Fruit fly (Drosophila melanogaster) whole organism, embryonic: ENCODE measurements around the gene aop.
A peak's percentile ranks its signal among the peaks of the same experiment; 100 is the strongest.

ENCODE experiments used
- Asciz ChIP-seq: fragments of 200-800 bp; sonication (Bioruptor generic); optimal IDR thresholded peaks from 2 replicates; lab custom pipeline; 2017; ENCODE audit warnings: missing biosample characterization, mild to moderate bottlenecking, missing genetic modification characterization, missing genetic modification reagents
- Atf6 ChIP-seq: fragments of 200-800 bp; sonication (Bioruptor generic); IDR thresholded peaks from 2 replicates; pipeline ENCODE4 v1.3.6; 2022; ENCODE audit warnings: missing biosample characterization, missing genetic modification characterization
- BEAF-32 ChIP-seq: fragments of 200-800 bp; sonication (Bioruptor generic); optimal IDR thresholded peaks from 3 replicates; lab custom pipeline; 2017; ENCODE audit warnings: missing biosample characterization, missing genetic modification characterization, mild to moderate bottlenecking, moderate library complexity, missing genetic modification reagents
- C15 ChIP-seq: fragments of 200-800 bp; sonication (Bioruptor generic); IDR thresholded peaks from 3 replicates; pipeline ENCODE4 v1.3.6; 2022; ENCODE audit warnings: missing biosample characterization, missing genetic modification characterization
- CG1024 ChIP-seq: fragments of 200-800 bp; sonication (Bioruptor generic); IDR thresholded peaks from 2 replicates; pipeline ENCODE4 v1.3.6; 2022; ENCODE audit warnings: missing biosample characterization, missing genetic modification characterization
- CG10267 ChIP-seq: fragments of 200-800 bp; sonication (Bioruptor generic); optimal IDR thresholded peaks from 2 replicates; lab custom pipeline; 2018; ENCODE audit warnings: missing biosample characterization, mild to moderate bottlenecking, missing genetic modification characterization, moderate library complexity
- CG14441 ChIP-seq: fragments of 200-800 bp; sonication (Bioruptor generic); IDR thresholded peaks from 2 replicates; pipeline ENCODE4 v1.3.6; 2022; ENCODE audit warnings: missing biosample characterization, missing genetic modification characterization
- CG1603 ChIP-seq: fragments of 200-800 bp; sonication (Bioruptor generic); optimal IDR thresholded peaks from 2 replicates; lab custom pipeline; 2019; ENCODE audit warnings: missing biosample characterization, mild to moderate bottlenecking, missing genetic modification characterization, moderate library complexity
- CG2116 ChIP-seq: fragments of 200-800 bp; sonication (Bioruptor generic); optimal IDR thresholded peaks from 3 replicates; lab custom pipeline; 2018; ENCODE audit warnings: missing biosample characterization, mild to moderate bottlenecking, missing genetic modification characterization
- CG2712 ChIP-seq: fragments of 200-800 bp; optimal IDR thresholded peaks from 3 replicates; lab custom pipeline; 2019; ENCODE audit warnings: missing biosample characterization, mild to moderate bottlenecking, missing genetic modification characterization, moderate library complexity
- CG32767 ChIP-seq: fragments of 200-800 bp; sonication (Bioruptor generic); IDR thresholded peaks from 2 replicates; pipeline ENCODE4 v1.3.6; 2022; ENCODE audit warnings: missing biosample characterization, missing genetic modification characterization
- CG3281 ChIP-seq: fragments of 200-800 bp; sonication (Bioruptor generic); optimal IDR thresholded peaks from 3 replicates; lab custom pipeline; 2017; ENCODE audit warnings: missing biosample characterization, mild to moderate bottlenecking, missing genetic modification characterization
- CG6654 ChIP-seq: fragments of 200-800 bp; sonication (Bioruptor generic); optimal IDR thresholded peaks from 2 replicates; lab custom pipeline; 2017; ENCODE audit warnings: missing biosample characterization, mild to moderate bottlenecking, missing genetic modification characterization
- CG6854 ChIP-seq: fragments of 200-800 bp; sonication (Bioruptor generic); optimal IDR thresholded peaks from 3 replicates; lab custom pipeline; 2017; ENCODE audit warnings: missing biosample characterization, mild to moderate bottlenecking, missing genetic modification characterization
- CG8089 ChIP-seq: fragments of 200-800 bp; sonication (Bioruptor generic); optimal IDR thresholded peaks from 3 replicates; lab custom pipeline; 2016; ENCODE audit warnings: missing biosample characterization, missing genetic modification characterization
- CG9727 ChIP-seq: fragments of 200-800 bp; sonication (Bioruptor generic); optimal IDR thresholded peaks from 3 replicates; lab custom pipeline; 2017; ENCODE audit warnings: missing biosample characterization, mild to moderate bottlenecking, missing genetic modification characterization
- CHES-1-like ChIP-seq: fragments of 200-800 bp; sonication (Bioruptor generic); optimal IDR thresholded peaks from 2 replicates; lab custom pipeline; 2016; ENCODE audit warnings: missing biosample characterization, missing genetic modification characterization
- Dp ChIP-seq: fragments of 200-800 bp; sonication (Bioruptor generic); optimal IDR thresholded peaks from 2 replicates; lab custom pipeline; 2018; ENCODE audit warnings: missing biosample characterization, mild to moderate bottlenecking, missing genetic modification characterization, moderate library complexity
- Elba2 ChIP-seq: fragments of 200-800 bp; sonication (Bioruptor generic); optimal IDR thresholded peaks from 3 replicates; lab custom pipeline; 2016; ENCODE audit warnings: missing biosample characterization, missing genetic modification characterization
- Fer2 ChIP-seq: fragments of 200-800 bp; sonication (Bioruptor generic); optimal IDR thresholded peaks from 2 replicates; lab custom pipeline; 2018; ENCODE audit warnings: missing biosample characterization, mild to moderate bottlenecking, missing genetic modification characterization, moderate library complexity
- HLH4C ChIP-seq: fragments of 200-800 bp; sonication (Bioruptor generic); IDR thresholded peaks from 3 replicates; pipeline ENCODE4 v1.3.6; 2022; ENCODE audit warnings: missing biosample characterization, missing genetic modification characterization; ENCODE audit not compliant: partially characterized antibody
- HmgZ ChIP-seq: fragments of 200-800 bp; sonication (Bioruptor generic); optimal IDR thresholded peaks from 2 replicates; lab custom pipeline; 2018; ENCODE audit warnings: missing biosample characterization, mild to moderate bottlenecking, missing genetic modification characterization
- Lim3 ChIP-seq: fragments of 200-800 bp; sonication (Bioruptor generic); IDR thresholded peaks from 2 replicates; pipeline ENCODE4 v1.3.6; 2022; ENCODE audit warnings: missing biosample characterization, missing genetic modification characterization
- MBD-R2 ChIP-seq: fragments of 200-800 bp; sonication (Bioruptor generic); IDR thresholded peaks from 2 replicates; pipeline ENCODE4 v1.3.6; 2022; ENCODE audit warnings: missing biosample characterization, missing genetic modification characterization
- MTF-1 ChIP-seq: fragments of 200-800 bp; sonication (Bioruptor generic); optimal IDR thresholded peaks from 2 replicates; lab custom pipeline; 2018; ENCODE audit warnings: missing biosample characterization, mild to moderate bottlenecking, missing genetic modification characterization, borderline replicate concordance
- Mes4 ChIP-seq: fragments of 200-800 bp; sonication (Bioruptor generic); optimal IDR thresholded peaks from 2 replicates; lab custom pipeline; 2016; ENCODE audit warnings: missing biosample characterization, missing genetic modification characterization
- NFAT ChIP-seq: fragments of 200-800 bp; sonication (Bioruptor generic); IDR thresholded peaks from 2 replicates; pipeline ENCODE4 v1.3.6; 2022; ENCODE audit warnings: missing biosample characterization, missing genetic modification characterization
- Nf-YC ChIP-seq: fragments of 200-800 bp; optimal IDR thresholded peaks from 3 replicates; lab custom pipeline; 2019; ENCODE audit warnings: missing biosample characterization, mild to moderate bottlenecking, missing genetic modification characterization, moderate library complexity
- Oaz ChIP-seq: fragments of 200-800 bp; sonication (Bioruptor generic); IDR thresholded peaks from 2 replicates; pipeline ENCODE4 v1.3.6; 2022; ENCODE audit warnings: missing biosample characterization, missing genetic modification characterization
- Ravus ChIP-seq: fragments of 200-800 bp; sonication (Bioruptor generic); IDR thresholded peaks from 2 replicates; pipeline ENCODE4 v1.3.6; 2022; ENCODE audit warnings: missing biosample characterization, missing genetic modification characterization
- Usf ChIP-seq: fragments of 200-800 bp; sonication (Bioruptor generic); optimal IDR thresholded peaks from 2 replicates; lab custom pipeline; 2017; ENCODE audit warnings: missing genotype, missing biosample characterization, missing genetic modification characterization
- amos ChIP-seq: fragments of 200-800 bp; sonication (Bioruptor generic); IDR thresholded peaks from 2 replicates; pipeline ENCODE4 v1.3.6; 2022; ENCODE audit warnings: missing biosample characterization, missing genetic modification characterization; ENCODE audit not compliant: partially characterized antibody
- caup ChIP-seq: fragments of 200-800 bp; sonication (Bioruptor generic); optimal IDR thresholded peaks from 3 replicates; lab custom pipeline; 2017; ENCODE audit warnings: missing biosample characterization, mild to moderate bottlenecking, missing genetic modification characterization, moderate library complexity; ENCODE audit not compliant: severe bottlenecking
- corto ChIP-seq: fragments of 200-800 bp; sonication (Bioruptor generic); optimal IDR thresholded peaks from 2 replicates; lab custom pipeline; 2016; ENCODE audit warnings: missing biosample characterization, mild to moderate bottlenecking, missing genetic modification characterization, moderate library complexity
- disco-r ChIP-seq: fragments of 200-800 bp; sonication (Bioruptor generic); optimal IDR thresholded peaks from 2 replicates; lab custom pipeline; 2016; ENCODE audit warnings: missing biosample characterization, missing genetic modification characterization
- gem ChIP-seq: fragments of 200-800 bp; sonication (Bioruptor generic); optimal IDR thresholded peaks from 2 replicates; lab custom pipeline; 2019; ENCODE audit warnings: missing biosample characterization, mild to moderate bottlenecking, missing genetic modification characterization, moderate library complexity
- gsb ChIP-seq: fragments of 200-800 bp; sonication (Bioruptor generic); IDR thresholded peaks from 2 replicates; pipeline ENCODE4 v1.3.6; 2022; ENCODE audit warnings: missing biosample characterization, missing genetic modification characterization
- h ChIP-seq: fragments of >200 bp; optimal IDR thresholded peaks from 2 replicates; lab custom pipeline; 2017
- hth ChIP-seq: fragments of >200 bp; optimal IDR thresholded peaks from 2 replicates; lab custom pipeline; 2017; ENCODE audit warnings: inconsistent platforms
- inv ChIP-seq: fragments of 200-800 bp; sonication (Bioruptor generic); IDR thresholded peaks from 2 replicates; pipeline ENCODE4 v1.3.6; 2022; ENCODE audit warnings: missing biosample characterization, missing genetic modification characterization; ENCODE audit not compliant: partially characterized antibody
- ken ChIP-seq: fragments of 200-800 bp; sonication (Bioruptor generic); IDR thresholded peaks from 3 replicates; pipeline ENCODE4 v1.3.6; 2022; ENCODE audit warnings: missing biosample characterization, missing genetic modification characterization
- klu ChIP-seq: fragments of 200-800 bp; sonication (Bioruptor generic); IDR thresholded peaks from 2 replicates; pipeline ENCODE4 v1.3.6; 2022; ENCODE audit warnings: missing biosample characterization, missing genetic modification characterization
- mirr ChIP-seq: fragments of 200-800 bp; sonication (Bioruptor generic); optimal IDR thresholded peaks from 3 replicates; lab custom pipeline; 2018; ENCODE audit warnings: missing biosample characterization, mild to moderate bottlenecking, missing genetic modification characterization
- pho ChIP-seq: fragments of 200-800 bp; sonication (Bioruptor generic); optimal IDR thresholded peaks from 2 replicates; lab custom pipeline; 2016; ENCODE audit warnings: missing biosample characterization, missing genetic modification characterization
- pros ChIP-seq: fragments of 200-800 bp; sonication (Bioruptor generic); optimal IDR thresholded peaks from 3 replicates; lab custom pipeline; 2019; ENCODE audit warnings: missing biosample characterization, mild to moderate bottlenecking, missing genetic modification characterization, moderate library complexity
- sens-2 ChIP-seq: fragments of 200-800 bp; sonication (Bioruptor generic); IDR thresholded peaks from 2 replicates; pipeline ENCODE4 v1.3.6; 2022; ENCODE audit warnings: missing biosample characterization, missing genetic modification characterization
- tin ChIP-seq: fragments of 200-800 bp; sonication (Bioruptor generic); optimal IDR thresholded peaks from 3 replicates; lab custom pipeline; 2016; ENCODE audit warnings: missing biosample characterization, missing genetic modification characterization
- tna ChIP-seq: fragments of 200-800 bp; sonication (Bioruptor generic); IDR thresholded peaks from 2 replicates; pipeline ENCODE4 v1.3.6; 2022; ENCODE audit warnings: missing biosample characterization, missing genetic modification characterization; ENCODE audit not compliant: partially characterized antibody
- ttk ChIP-seq: fragments of 200-800 bp; sonication (Bioruptor generic); IDR thresholded peaks from 2 replicates; pipeline ENCODE4 v2.1.2; 2022; ENCODE audit warnings: missing biosample characterization, missing genetic modification characterization
- vvl ChIP-seq: fragments of 200-800 bp; sonication (Bioruptor generic); IDR thresholded peaks from 2 replicates; pipeline ENCODE4 v1.3.6; 2022; ENCODE audit warnings: missing biosample characterization, missing genetic modification characterization
- wor ChIP-seq: fragments of 200-800 bp; sonication (Bioruptor generic); IDR thresholded peaks from 2 replicates; pipeline ENCODE4 v1.3.6; 2022; ENCODE audit warnings: missing biosample characterization, missing genetic modification characterization

Gene aop

dm6 chr2L:2217067-2217684 lies 38.6 kb upstream of the aop start, which contains the start of the genes CG15386, CG42371 and mio (continued):
- TF ChIP-seq Fer2 (tag; lab: Kevin White, UChicago) = no peak
- no peak for TF ChIP-seq C15
- TF ChIP-seq MBD-R2 (GFP tag; lab: Robert Waterston, UW) = peak; percentile 98
- TF ChIP-seq pros (GFP tag; lab: Kevin White, UChicago) = no peak
- no peak for TF ChIP-seq tin
- no peak for TF ChIP-seq gsb (GFP tag; lab: Robert Waterston, UW)
- TF ChIP-seq NFAT (GFP tag; lab: Robert Waterston, UW) = no peak; the same call in 1 of the 2 replicates
- TF ChIP-seq CG10267 (tag; lab: Kevin White, UChicago) = peak; percentile 93
- TF ChIP-seq wor (GFP tag; lab: Robert Waterston, UW) = no peak
- TF ChIP-seq Mes4 (GFP tag; lab: Kevin White, UChicago) = no peak
- TF ChIP-seq MTF-1 (GFP tag; lab: Kevin White, UChicago) = peak; percentile 14
- peak; percentile 41 for TF ChIP-seq CG1603 (tag; lab: Kevin White, UChicago)
- TF ChIP-seq mirr (GFP tag; lab: Kevin White, UChicago) = peak; percentile 47
- peak; percentile 24 for TF ChIP-seq Dp
- peak; percentile 9 for TF ChIP-seq caup (GFP tag; lab: Kevin White, UChicago)
- no peak; the same call in 2 of the 3 replicates for TF ChIP-seq HLH4C (GFP tag; lab: Robert Waterston, UW)
- no peak for TF ChIP-seq Elba2 (GFP tag; lab: Kevin White, UChicago)
- no peak for TF ChIP-seq Oaz (GFP tag; lab: Robert Waterston, UW)
- no peak for TF ChIP-seq hth (lab: Kevin White, UChicago)
- TF ChIP-seq inv = no peak
- TF ChIP-seq CG6854 = no peak
- no peak for TF ChIP-seq CG32767
- no peak for TF ChIP-seq gem
- no peak for TF ChIP-seq ken (GFP tag; lab: Robert Waterston, UW)
- TF ChIP-seq HmgZ = peak; percentile 51
- no peak for TF ChIP-seq tna (GFP tag; lab: Robert Waterston, UW)
- TF ChIP-seq disco-r (GFP tag; lab: Kevin White, UChicago) = no peak
- no peak for TF ChIP-seq CG6654 (GFP tag; lab: Kevin White, UChicago)
- no peak for TF ChIP-seq Usf (GFP tag; lab: Kevin White, UChicago)
- TF ChIP-seq h (lab: Kevin White, UChicago) = no peak
- no peak for TF ChIP-seq Lim3 (GFP tag; lab: Robert Waterston, UW)
- peak; percentile 52 for TF ChIP-seq BEAF-32 (GFP tag; lab: Kevin White, UChicago)
- no peak for TF ChIP-seq CG9727 (GFP tag; lab: Kevin White, UChicago)
- no peak for TF ChIP-seq ttk
- no peak for TF ChIP-seq Nf-YC
- TF ChIP-seq CG14441 (GFP tag; lab: Robert Waterston, UW) = no peak
- no peak for TF ChIP-seq CG8089 (GFP tag; lab: Kevin White, UChicago)
- no peak for TF ChIP-seq klu
- TF ChIP-seq CG1024 (GFP tag; lab: Robert Waterston, UW) = no peak
- TF ChIP-seq CHES-1-like (GFP tag; lab: Kevin White, UChicago) = peak; percentile 59
- TF ChIP-seq Asciz (GFP tag; lab: Kevin White, UChicago) = no peak
- peak; percentile 47 for TF ChIP-seq CG2116 (GFP tag; lab: Kevin White, UChicago)
- TF ChIP-seq CG3281 (GFP tag; lab: Kevin White, UChicago) = peak; percentile 10
- TF ChIP-seq Ravus (GFP tag; lab: Robert Waterston, UW) = no peak
- no peak for TF ChIP-seq sens-2 (GFP tag; lab: Robert Waterston, UW)
- TF ChIP-seq vvl = no peak
- TF ChIP-seq Atf6 = 0 out of 2 replicates have a peak, but pooled peaks have one; percentile 19
- no peak for TF ChIP-seq corto
- peak; percentile 55; the same call in 1 of the 2 replicates for TF ChIP-seq amos (GFP tag; lab: Robert Waterston, UW)
- TF ChIP-seq pho = no peak
- TF ChIP-seq CG2712 = peak; percentile 2
